Fruit fly (Drosophila melanogaster) whole organism: ENCODE results near the gene GstT4.

ENCODE experiments used
- CG8478 ChIP-seq: fragments of >200 bp; optimal IDR thresholded peaks from 2 replicates; lab custom pipeline; 2018; ENCODE audit warnings: inconsistent platforms
- Dll ChIP-seq: fragments of >200 bp; optimal IDR thresholded peaks from 2 replicates; lab custom pipeline; 2017
- EcR ChIP-seq, 2 experiments: fragments of >200 bp; optimal IDR thresholded peaks; 2 replicates each; lab custom pipeline; 2017; ENCODE audit warnings: missing biosample characterization in 2 of 2, missing genetic modification characterization in 2 of 2, missing genetic modification reagents in 2 of 2
- pan ChIP-seq: fragments of >200 bp; optimal IDR thresholded peaks from 2 replicates; lab custom pipeline; 2017
- psq ChIP-seq: fragments of >200 bp; optimal IDR thresholded peaks from 2 replicates; lab custom pipeline; 2017

- TF ChIP-seq CG8478 (lab: Kevin White, UChicago) (no peak), psq (no peak), EcR (GFP tag; optimal IDR thresholded peaks at IDR 0.05; lab: Kevin White, UChicago) (no peak), pan (no peak), Dll (lab: Kevin White, UChicago) (no peak)
These were observed 13.1 kb upstream of the GstT4 start for dm6 chrX:13391174-13392040.
